Fruit fly (Drosophila melanogaster) whole organism, pupa: ENCODE measurements around the gene CG46059.

ENCODE experiments used
- CG12605 ChIP-seq: fragments of 200-800 bp; sonication (Bioruptor generic); IDR thresholded peaks from 2 replicates; pipeline ENCODE4 v1.3.6; 2022; ENCODE audit warnings: missing biosample characterization, missing genetic modification characterization
- CG13204 ChIP-seq: fragments of 200-800 bp; sonication (Bioruptor generic); optimal IDR thresholded peaks from 2 replicates; lab custom pipeline; 2018; ENCODE audit warnings: missing biosample characterization, mild to moderate bottlenecking, missing genetic modification characterization, moderate library complexity
- CG32121 ChIP-seq: fragments of 200-800 bp; sonication (Bioruptor generic); IDR thresholded peaks from 2 replicates; pipeline ENCODE4 v1.3.6; 2022; ENCODE audit warnings: missing biosample characterization, missing genetic modification characterization
- D1 ChIP-seq: fragments of 200-800 bp; sonication (Bioruptor generic); optimal IDR thresholded peaks from 2 replicates; lab custom pipeline; 2018; ENCODE audit warnings: missing biosample characterization, mild to moderate bottlenecking, missing genetic modification characterization, moderate library complexity
- Ets98B ChIP-seq: fragments of 200-800 bp; sonication (Bioruptor generic); IDR thresholded peaks from 2 replicates; pipeline ENCODE4 v1.3.6; 2022; ENCODE audit warnings: missing biosample characterization, missing genetic modification characterization

dm6 chr2L:19225984-19226914 is 42.7 kb upstream of the CG46059 start:
- TF ChIP-seq CG32121 (GFP tag; lab: Robert Waterston, UW) = peak; percentile 67; the same call in 1 of the 2 replicates
- TF ChIP-seq Ets98B (GFP tag; lab: Robert Waterston, UW) = peak; percentile 85
- peak; percentile 65 for TF ChIP-seq CG13204 (GFP tag; lab: Kevin White, UChicago)
- peak; percentile 83 for TF ChIP-seq CG12605 (GFP tag; lab: Robert Waterston, UW)
- peak; percentile 83 for TF ChIP-seq D1 (tag; lab: Kevin White, UChicago)
